Worm (Caenorhabditis elegans) whole organism, L4/young adult: ENCODE measurements around the gene oxi-1.

ENCODE experiments used
- W03F9.2 ChIP-seq: fragments of 150-350 bp; optimal IDR thresholded peaks from 2 replicates; lab custom pipeline; 2014; ENCODE audit warnings: missing biosample characterization, missing genetic modification characterization
- dao-5 ChIP-seq: sonication (generic microtip); optimal IDR thresholded peaks from 2 replicates; lab custom pipeline; 2016; ENCODE audit warnings: missing genotype, missing genetic modification characterization, moderate library complexity, missing compliant biosample characterization
- him-1 ChIP-seq: sonication (generic microtip); optimal IDR thresholded peaks from 2 replicates; lab custom pipeline; 2016; ENCODE audit warnings: missing genotype, missing genetic modification reagents, missing genetic modification characterization, missing compliant biosample characterization

ce11 chrIII:10831483-10831882 lies 26.6 kb upstream of the oxi-1 start:
- TF ChIP-seq him-1 (tag; lab: Kevin White, UChicago) (no peak), dao-5 (no peak), W03F9.2 (no peak)
